Fruit fly (Drosophila melanogaster) Kc167 (cell line): ENCODE data around the gene nAChRbeta2.

Experiments
- Myc ChIP-seq: fragments of >200 bp; optimal IDR thresholded peaks from 2 replicates; lab custom pipeline; 2017; ENCODE audit warnings: missing external identifiers
- Sin3A ChIP-seq: fragments of >200 bp; optimal IDR thresholded peaks from 2 replicates; lab custom pipeline; 2018; ENCODE audit warnings: missing external identifiers
- h ChIP-seq: fragments of >200 bp; optimal IDR thresholded peaks from 3 replicates; lab custom pipeline; 2018; ENCODE audit warnings: missing external identifiers
- insv ChIP-seq: fragments of >200 bp; optimal IDR thresholded peaks from 3 replicates; lab custom pipeline; 2018; ENCODE audit warnings: missing external identifiers
- psq ChIP-seq: fragments of >200 bp; optimal IDR thresholded peaks from 2 replicates; lab custom pipeline; 2017; ENCODE audit warnings: missing external identifiers
- ttk ChIP-seq: sonication (Bioruptor generic); optimal IDR thresholded peaks from 2 replicates; lab custom pipeline; 2017; ENCODE audit warnings: missing external identifiers

The nAChRbeta2 gene

dm6 chr3R:24548216-24548615, 33.3 kb upstream of the nAChRbeta2 start:
- no peak for TF ChIP-seq ttk (lab: Kevin White, UChicago)
- TF ChIP-seq insv (lab: Kevin White, UChicago), result no peak
- TF ChIP-seq Myc (lab: Kevin White, UChicago), result no peak
- TF ChIP-seq psq (lab: Kevin White, UChicago), result no peak
- TF ChIP-seq h (lab: Kevin White, UChicago), result no peak
- TF ChIP-seq Sin3A, result no peak

dm6 chr3R:24544388-24544787, 29.5 kb upstream of the nAChRbeta2 start, which contains the start of gene Esyt2:
TSS of gene Esyt2 (plus strand) at chr3R:24544719.
- TF ChIP-seq h (lab: Kevin White, UChicago), result no peak
- TF ChIP-seq ttk (lab: Kevin White, UChicago), result no peak
- no peak for TF ChIP-seq Sin3A
- TF ChIP-seq insv (lab: Kevin White, UChicago), result no peak
- no peak for TF ChIP-seq Myc (lab: Kevin White, UChicago)
- TF ChIP-seq psq (lab: Kevin White, UChicago), result no peak

dm6 chr3R:24543676-24544277, 28.9 kb upstream of the nAChRbeta2 start, which contains the start of gene Cftr:
TSS of gene Cftr (minus strand) at chr3R:24543914.
- TF ChIP-seq ttk (lab: Kevin White, UChicago) (no peak), h (lab: Kevin White, UChicago) (no peak), psq (lab: Kevin White, UChicago) (no peak), Myc (lab: Kevin White, UChicago) (no peak), Sin3A (no peak), insv (lab: Kevin White, UChicago) (no peak)

- TF ChIP-seq h (lab: Kevin White, UChicago) (no peak), Sin3A (no peak), insv (lab: Kevin White, UChicago) (no peak), psq (lab: Kevin White, UChicago) (no peak), Myc (lab: Kevin White, UChicago) (no peak), ttk (lab: Kevin White, UChicago) (no peak)
These were observed 28.2 kb upstream of the nAChRbeta2 start for dm6 chr3R:24543033-24543675.

dm6 chr3R:24530328-24530727, 15.4 kb upstream of the nAChRbeta2 start, which contains the start of the genes CG13623 and ana1:
TSS of gene CG13623 (minus strand) at chr3R:24530558.
TSS of gene ana1 (plus strand) at chr3R:24530576.
- TF ChIP-seq ttk (lab: Kevin White, UChicago) (no peak), psq (lab: Kevin White, UChicago) (no peak), insv (lab: Kevin White, UChicago) (no peak), Myc (lab: Kevin White, UChicago) (no peak), h (lab: Kevin White, UChicago) (no peak), Sin3A (no peak)

dm6 chr3R:24527845-24528244, 12.9 kb upstream of the nAChRbeta2 start, which contains the start of gene CG6607:
TSS of gene CG6607 (plus strand) at chr3R:24528047.
- TF ChIP-seq insv (lab: Kevin White, UChicago) (no peak), Sin3A (no peak), ttk (lab: Kevin White, UChicago) (no peak), Myc (lab: Kevin White, UChicago) (no peak), psq (lab: Kevin White, UChicago) (no peak), h (lab: Kevin White, UChicago) (no peak)

dm6 chr3R:24525983-24526661, 11.2 kb upstream of the nAChRbeta2 start:
- no peak for TF ChIP-seq Sin3A
- no peak for TF ChIP-seq h (lab: Kevin White, UChicago)
- TF ChIP-seq Myc (lab: Kevin White, UChicago), result no peak
- TF ChIP-seq ttk (lab: Kevin White, UChicago), result no peak
- TF ChIP-seq psq (lab: Kevin White, UChicago), result no peak
- TF ChIP-seq insv (lab: Kevin White, UChicago), result no peak

- TF ChIP-seq h (lab: Kevin White, UChicago), result no peak
- TF ChIP-seq Myc (lab: Kevin White, UChicago), result no peak
- TF ChIP-seq Sin3A, result no peak
- no peak for TF ChIP-seq psq (lab: Kevin White, UChicago)
These were observed 9.6 kb upstream of the nAChRbeta2 start, which contains the start of gene Jhbp12 for dm6 chr3R:24524426-24524974. TSS of gene Jhbp12 (plus strand) at chr3R:24524794.

- TF ChIP-seq insv (lab: Kevin White, UChicago) (no peak), psq (lab: Kevin White, UChicago) (no peak), Sin3A (no peak), h (lab: Kevin White, UChicago) (no peak), ttk (lab: Kevin White, UChicago) (no peak), Myc (lab: Kevin White, UChicago) (no peak)
These were observed 8.7 kb upstream of the nAChRbeta2 start, which contains the start of gene CG13622 for dm6 chr3R:24523578-24523977. TSS of gene CG13622 (minus strand) at chr3R:24523678.

- TF ChIP-seq Sin3A, result no peak
- TF ChIP-seq h (lab: Kevin White, UChicago), result no peak
- no peak for TF ChIP-seq Myc (lab: Kevin White, UChicago)
- no peak for TF ChIP-seq insv (lab: Kevin White, UChicago)
- no peak for TF ChIP-seq ttk (lab: Kevin White, UChicago)
- TF ChIP-seq psq (lab: Kevin White, UChicago), result no peak
These were observed 6.4 kb upstream of the nAChRbeta2 start for dm6 chr3R:24521313-24521712.

- TF ChIP-seq h (lab: Kevin White, UChicago), result no peak
- TF ChIP-seq Sin3A, result no peak
- TF ChIP-seq insv (lab: Kevin White, UChicago), result no peak
These were observed 3.3 kb upstream of the nAChRbeta2 start, which contains the start of gene Pp1alpha-96A for dm6 chr3R:24518150-24518580. TSS of gene Pp1alpha-96A (plus strand) at chr3R:24518270.
